Worm (Caenorhabditis elegans) whole organism, mixed stage, embryonic: ENCODE results near the gene R13H4.2.

ENCODE experiments used
- ceh-39 ChIP-seq: fragments of 150-350 bp; optimal IDR thresholded peaks from 2 replicates; lab custom pipeline; 2014; ENCODE audit warnings: missing biosample characterization, missing genetic modification characterization
- elt-3 ChIP-seq: fragments of 150-350 bp; optimal IDR thresholded peaks from 2 replicates; lab custom pipeline; 2014; ENCODE audit warnings: missing biosample characterization, missing genetic modification characterization
- flh-1 ChIP-seq: fragments of 200-800 bp; sonication (Bioruptor generic); optimal IDR thresholded peaks from 2 replicates; lab custom pipeline; 2018; ENCODE audit warnings: mild to moderate bottlenecking, missing genetic modification characterization, moderate library complexity, missing compliant biosample characterization
- ham-2 ChIP-seq: fragments of 200-800 bp; sonication (Bioruptor generic); optimal IDR thresholded peaks from 2 replicates; lab custom pipeline; 2018; ENCODE audit warnings: mild to moderate bottlenecking, missing genetic modification characterization, missing compliant biosample characterization
- lsy-2 ChIP-seq: fragments of 150-350 bp; optimal IDR thresholded peaks from 2 replicates; lab custom pipeline; 2014; ENCODE audit warnings: missing biosample characterization, missing genetic modification characterization
- mep-1 ChIP-seq: fragments of 150-350 bp; optimal IDR thresholded peaks from 2 replicates; lab custom pipeline; 2017; ENCODE audit warnings: missing biosample characterization, missing genetic modification reagents, missing genetic modification characterization, inconsistent platforms
- nhr-28 ChIP-seq: fragments of 150-350 bp; optimal IDR thresholded peaks from 2 replicates; lab custom pipeline; 2014; ENCODE audit warnings: missing biosample characterization, missing genetic modification characterization
- nhr-76 ChIP-seq: sonication (generic microtip); optimal IDR thresholded peaks from 2 replicates; lab custom pipeline; 2017; ENCODE audit warnings: missing biosample characterization, missing genetic modification characterization
- pha-4 ChIP-seq: fragments of 150-350 bp; optimal IDR thresholded peaks from 2 replicates; lab custom pipeline; 2018; ENCODE audit warnings: missing biosample characterization, missing genetic modification reagents, missing genetic modification characterization
- snpc-4 ChIP-seq: fragments of 150-350 bp; optimal IDR thresholded peaks from 2 replicates; lab custom pipeline; 2014; ENCODE audit warnings: missing biosample characterization, missing genetic modification characterization
- sptf-1 ChIP-seq: sonication (generic microtip); optimal IDR thresholded peaks from 2 replicates; lab custom pipeline; 2017; ENCODE audit warnings: mild to moderate bottlenecking, missing genetic modification characterization, moderate library complexity, missing compliant biosample characterization
- tbx-8 ChIP-seq: fragments of 200-800 bp; sonication (Bioruptor generic); optimal IDR thresholded peaks from 2 replicates; lab custom pipeline; 2018; ENCODE audit warnings: mild to moderate bottlenecking, missing genetic modification characterization, moderate library complexity, missing compliant biosample characterization
- unc-62 ChIP-seq: fragments of 150-350 bp; optimal IDR thresholded peaks from 2 replicates; lab custom pipeline; 2014; ENCODE audit warnings: missing biosample characterization, missing genetic modification reagents, missing genetic modification characterization
- ztf-11 ChIP-seq: fragments of 150-350 bp; optimal IDR thresholded peaks from 2 replicates; lab custom pipeline; 2014; ENCODE audit warnings: missing biosample characterization, missing genetic modification characterization

- no peak for TF ChIP-seq lsy-2 (tag; lab: Kevin White, UChicago)
- no peak for TF ChIP-seq snpc-4 (tag; lab: Kevin White, UChicago)
- TF ChIP-seq flh-1 (GFP tag; lab: Kevin White, UChicago), result no peak
- TF ChIP-seq sptf-1 (tag; lab: Kevin White, UChicago), result no peak
- no peak for TF ChIP-seq mep-1
- no peak for TF ChIP-seq unc-62
- TF ChIP-seq elt-3 (tag; lab: Kevin White, UChicago), result no peak
- TF ChIP-seq tbx-8 (GFP tag; lab: Kevin White, UChicago), result no peak
- TF ChIP-seq ceh-39 (tag; lab: Kevin White, UChicago), result no peak
- no peak for TF ChIP-seq ham-2
- TF ChIP-seq nhr-28 (tag; lab: Kevin White, UChicago), result no peak
- TF ChIP-seq pha-4 (tag; lab: Kevin White, UChicago), result no peak
- TF ChIP-seq ztf-11 (tag; lab: Kevin White, UChicago), result no peak
- no peak for TF ChIP-seq nhr-76 (tag; lab: Kevin White, UChicago)
Measured at ce11 chrV:11885939-11886338, 49.7 kb downstream of the R13H4.2 start.
